Fruit fly (Drosophila melanogaster) whole organism, prepupa: ENCODE measurements around the gene wapl.
A peak's percentile ranks its signal among the peaks of the same experiment; 100 is the strongest.

Source experiments
- Blimp-1 ChIP-seq: fragments of 200-800 bp; sonication (Bioruptor generic); optimal IDR thresholded peaks from 3 replicates; lab custom pipeline; 2017; ENCODE audit warnings: missing biosample characterization, missing genetic modification characterization, mild to moderate bottlenecking, moderate library complexity, missing genetic modification reagents
- CG10669 ChIP-seq: fragments of 200-800 bp; sonication (Bioruptor generic); optimal IDR thresholded peaks from 3 replicates; lab custom pipeline; 2018; ENCODE audit warnings: missing biosample characterization, mild to moderate bottlenecking, missing genetic modification characterization, moderate library complexity
- CG11294 ChIP-seq: fragments of 200-800 bp; sonication (Bioruptor generic); IDR thresholded peaks from 2 replicates; pipeline ENCODE4 v1.3.6; 2022; ENCODE audit warnings: missing biosample characterization, missing genetic modification characterization
- CG11902 ChIP-seq: fragments of 200-800 bp; sonication (Bioruptor generic); optimal IDR thresholded peaks from 3 replicates; lab custom pipeline; 2016; ENCODE audit warnings: missing biosample characterization, missing genetic modification characterization
- CG15336 ChIP-seq: fragments of 200-800 bp; sonication (Bioruptor generic); IDR thresholded peaks from 2 replicates; pipeline ENCODE4 v1.3.6; 2022; ENCODE audit warnings: missing biosample characterization, missing genetic modification characterization
- CG1621 ChIP-seq: fragments of 200-800 bp; sonication (Bioruptor generic); optimal IDR thresholded peaks from 3 replicates; lab custom pipeline; 2018; ENCODE audit warnings: missing biosample characterization, mild to moderate bottlenecking, missing genetic modification characterization
- CG16779 ChIP-seq: fragments of 200-800 bp; sonication (Bioruptor generic); optimal IDR thresholded peaks from 3 replicates; lab custom pipeline; 2017; ENCODE audit warnings: missing biosample characterization, mild to moderate bottlenecking, missing genetic modification characterization
- CG3032 ChIP-seq: fragments of 200-800 bp; optimal IDR thresholded peaks from 2 replicates; lab custom pipeline; 2019; ENCODE audit warnings: missing biosample characterization, mild to moderate bottlenecking, missing genetic modification characterization, moderate library complexity
- CG31627 ChIP-seq: fragments of 200-800 bp; sonication (Bioruptor generic); optimal IDR thresholded peaks from 3 replicates; lab custom pipeline; 2016; ENCODE audit warnings: missing biosample characterization, missing genetic modification characterization
- CG32006 ChIP-seq: fragments of 200-800 bp; sonication (Bioruptor generic); optimal IDR thresholded peaks from 3 replicates; lab custom pipeline; 2017; ENCODE audit warnings: missing biosample characterization, mild to moderate bottlenecking, missing genetic modification characterization
- CG34406 ChIP-seq: fragments of 200-800 bp; sonication (Bioruptor generic); optimal IDR thresholded peaks from 3 replicates; lab custom pipeline; 2016; ENCODE audit warnings: missing biosample characterization, missing genetic modification characterization
- CG3919 ChIP-seq: fragments of 200-800 bp; sonication (Bioruptor generic); optimal IDR thresholded peaks from 3 replicates; lab custom pipeline; 2016; ENCODE audit warnings: missing biosample characterization, missing genetic modification characterization
- CG6163 ChIP-seq: fragments of 200-800 bp; sonication (Bioruptor generic); IDR thresholded peaks from 3 replicates; pipeline ENCODE4 v1.3.6; 2022; ENCODE audit warnings: missing biosample characterization, missing genetic modification characterization
- CG6276 ChIP-seq: fragments of 200-800 bp; sonication (Bioruptor generic); optimal IDR thresholded peaks from 2 replicates; lab custom pipeline; 2017; ENCODE audit warnings: missing biosample characterization, mild to moderate bottlenecking, missing genetic modification characterization
- CG6808 ChIP-seq: fragments of 200-800 bp; sonication (Bioruptor generic); optimal IDR thresholded peaks from 3 replicates; lab custom pipeline; 2017; ENCODE audit warnings: missing biosample characterization, missing genetic modification characterization, mild to moderate bottlenecking, moderate library complexity, missing genetic modification reagents
- CG6854 ChIP-seq: fragments of 200-800 bp; sonication (Bioruptor generic); optimal IDR thresholded peaks from 2 replicates; lab custom pipeline; 2017; ENCODE audit warnings: missing biosample characterization, mild to moderate bottlenecking, missing genetic modification characterization
- CG7368 ChIP-seq: fragments of 200-800 bp; sonication (Bioruptor generic); optimal IDR thresholded peaks from 3 replicates; lab custom pipeline; 2016; ENCODE audit warnings: missing biosample characterization, missing genetic modification characterization
- CG8119 ChIP-seq: fragments of 200-800 bp; sonication (Bioruptor generic); IDR thresholded peaks from 3 replicates; pipeline ENCODE4 v1.3.6; 2022; ENCODE audit warnings: missing biosample characterization, missing genetic modification characterization
- CG8319 ChIP-seq: fragments of 200-800 bp; sonication (Bioruptor generic); optimal IDR thresholded peaks from 3 replicates; lab custom pipeline; 2016; ENCODE audit warnings: missing biosample characterization, missing genetic modification characterization
- CG8632 ChIP-seq: fragments of 200-800 bp; sonication (Bioruptor generic); optimal IDR thresholded peaks from 3 replicates; lab custom pipeline; 2016; ENCODE audit warnings: missing biosample characterization, missing genetic modification characterization
- CG9139 ChIP-seq: fragments of 200-800 bp; sonication (Bioruptor generic); optimal IDR thresholded peaks from 3 replicates; lab custom pipeline; 2017; ENCODE audit warnings: missing biosample characterization, mild to moderate bottlenecking, missing genetic modification characterization
- Eip78C ChIP-seq: fragments of 200-800 bp; sonication (Bioruptor generic); peaks from one replicate; lab custom pipeline; 2016; ENCODE audit warnings: missing biosample characterization, missing genetic modification characterization
- Eip93F ChIP-seq: fragments of 200-800 bp; sonication (Bioruptor generic); optimal IDR thresholded peaks from 2 replicates; lab custom pipeline; 2016; ENCODE audit warnings: missing biosample characterization, mild to moderate bottlenecking, missing genetic modification characterization
- Ets21C ChIP-seq: fragments of 200-800 bp; sonication (Bioruptor generic); optimal IDR thresholded peaks from 3 replicates; lab custom pipeline; 2016; ENCODE audit warnings: missing biosample characterization, missing genetic modification characterization
- Ets96B ChIP-seq: fragments of 200-800 bp; optimal IDR thresholded peaks from 2 replicates; lab custom pipeline; 2019; ENCODE audit warnings: missing biosample characterization, mild to moderate bottlenecking, missing genetic modification characterization, moderate library complexity
- Gug ChIP-seq: fragments of 200-800 bp; sonication (Bioruptor generic); IDR thresholded peaks from 2 replicates; pipeline ENCODE4 v1.3.6; 2022; ENCODE audit warnings: missing biosample characterization, missing genetic modification characterization
- Hr38 ChIP-seq: sonication (Bioruptor generic); optimal IDR thresholded peaks from 2 replicates; lab custom pipeline; 2016; ENCODE audit warnings: missing biosample characterization, missing genetic modification characterization
- Hr39 ChIP-seq: fragments of 200-800 bp; sonication (Bioruptor generic); optimal IDR thresholded peaks from 2 replicates; lab custom pipeline; 2016; ENCODE audit warnings: missing biosample characterization, missing genetic modification characterization
- Hr4 ChIP-seq: fragments of 200-800 bp; sonication (Bioruptor generic); optimal IDR thresholded peaks from 3 replicates; lab custom pipeline; 2016; ENCODE audit warnings: missing biosample characterization, missing genetic modification characterization
- Lpt ChIP-seq: fragments of 200-800 bp; sonication (Bioruptor generic); optimal IDR thresholded peaks from 3 replicates; lab custom pipeline; 2016; ENCODE audit warnings: missing biosample characterization, missing genetic modification characterization
- Met ChIP-seq: fragments of 200-800 bp; sonication (Bioruptor generic); optimal IDR thresholded peaks from 3 replicates; lab custom pipeline; 2016; ENCODE audit warnings: missing biosample characterization, missing genetic modification characterization
- OdsH ChIP-seq: fragments of 200-800 bp; sonication (Bioruptor generic); optimal IDR thresholded peaks from 3 replicates; lab custom pipeline; 2016; ENCODE audit warnings: missing biosample characterization, missing genetic modification characterization
- Smox ChIP-seq: fragments of 200-800 bp; sonication (Bioruptor generic); optimal IDR thresholded peaks from 3 replicates; lab custom pipeline; 2016; ENCODE audit warnings: missing biosample characterization, missing genetic modification characterization
- Sox102F ChIP-seq: fragments of 200-800 bp; sonication (Bioruptor generic); optimal IDR thresholded peaks from 2 replicates; lab custom pipeline; 2016; ENCODE audit warnings: missing biosample characterization, mild to moderate bottlenecking, missing genetic modification characterization
- Sox14 ChIP-seq: fragments of 200-800 bp; sonication (Bioruptor generic); optimal IDR thresholded peaks from 3 replicates; lab custom pipeline; 2016; ENCODE audit warnings: missing biosample characterization, missing genetic modification characterization
- Sox15 ChIP-seq: fragments of 200-800 bp; sonication (Bioruptor generic); optimal IDR thresholded peaks from 3 replicates; lab custom pipeline; 2016; ENCODE audit warnings: missing biosample characterization, missing genetic modification characterization
- achi ChIP-seq: fragments of 200-800 bp; sonication (Bioruptor generic); optimal IDR thresholded peaks from 3 replicates; lab custom pipeline; 2016; ENCODE audit warnings: missing biosample characterization, missing genetic modification characterization
- acj6 ChIP-seq: fragments of 200-800 bp; sonication (Bioruptor generic); optimal IDR thresholded peaks from 3 replicates; lab custom pipeline; 2016; ENCODE audit warnings: missing biosample characterization, missing genetic modification characterization
- cyc ChIP-seq: fragments of 200-800 bp; sonication (Bioruptor generic); optimal IDR thresholded peaks from 3 replicates; lab custom pipeline; 2016; ENCODE audit warnings: missing biosample characterization, missing genetic modification characterization
- dsx ChIP-seq: fragments of 200-800 bp; optimal IDR thresholded peaks from 3 replicates; lab custom pipeline; 2019; ENCODE audit warnings: missing biosample characterization, mild to moderate bottlenecking, missing genetic modification characterization, moderate library complexity; ENCODE audit not compliant: poor library complexity, severe bottlenecking
- esn ChIP-seq: fragments of 200-800 bp; sonication (Bioruptor generic); optimal IDR thresholded peaks from 2 replicates; lab custom pipeline; 2016; ENCODE audit warnings: missing biosample characterization, mild to moderate bottlenecking, missing genetic modification characterization, moderate library complexity
- fd85E ChIP-seq: fragments of 200-800 bp; sonication (Bioruptor generic); optimal IDR thresholded peaks from 3 replicates; lab custom pipeline; 2016; ENCODE audit warnings: missing biosample characterization, missing genetic modification characterization
- fkh ChIP-seq: fragments of 200-800 bp; sonication (Bioruptor generic); optimal IDR thresholded peaks from 3 replicates; lab custom pipeline; 2017; ENCODE audit warnings: missing biosample characterization, mild to moderate bottlenecking, missing genetic modification characterization, moderate library complexity
- lz ChIP-seq: fragments of 200-800 bp; sonication (Bioruptor generic); optimal IDR thresholded peaks from 3 replicates; lab custom pipeline; 2016; ENCODE audit warnings: missing biosample characterization, missing genetic modification characterization
- net ChIP-seq: fragments of 200-800 bp; sonication (Bioruptor generic); optimal IDR thresholded peaks from 3 replicates; lab custom pipeline; 2016; ENCODE audit warnings: missing biosample characterization, missing genetic modification characterization
- pdm3 ChIP-seq: fragments of 200-800 bp; sonication (Bioruptor generic); optimal IDR thresholded peaks from 3 replicates; lab custom pipeline; 2016; ENCODE audit warnings: missing biosample characterization, missing genetic modification characterization
- salr ChIP-seq, 2 experiments: fragments of 200-800 bp; sonication (Bioruptor generic); optimal IDR thresholded peaks; 3 replicates each; lab custom pipeline; 2016 to 2018; ENCODE audit warnings: missing biosample characterization in 2 of 2, missing genetic modification characterization in 2 of 2, mild to moderate bottlenecking in 1 of 2
- spab ChIP-seq: fragments of 200-800 bp; sonication (Bioruptor generic); optimal IDR thresholded peaks from 2 replicates; lab custom pipeline; 2017; ENCODE audit warnings: missing biosample characterization, mild to moderate bottlenecking, missing genetic modification characterization, missing genetic modification reagents
- ss ChIP-seq, 2 experiments: fragments of 200-800 bp; sonication (Bioruptor generic); optimal IDR thresholded peaks; 2 replicates in 1 of 2; 3 replicates in 1 of 2; lab custom pipeline; 2017 to 2018; ENCODE audit warnings: mild to moderate bottlenecking in 2 of 2, missing biosample characterization in 2 of 2, missing genetic modification characterization in 2 of 2, moderate library complexity in 1 of 2
- svp ChIP-seq: fragments of 200-800 bp; sonication (Bioruptor generic); peaks from one replicate; lab custom pipeline; 2016; ENCODE audit warnings: missing biosample characterization, missing genetic modification characterization
- topi ChIP-seq: fragments of 200-800 bp; sonication (Bioruptor generic); optimal IDR thresholded peaks from 3 replicates; lab custom pipeline; 2016; ENCODE audit warnings: missing biosample characterization, missing genetic modification characterization
- vri ChIP-seq: fragments of 200-800 bp; sonication (Bioruptor generic); optimal IDR thresholded peaks from 3 replicates; lab custom pipeline; 2016; ENCODE audit warnings: missing biosample characterization, mild to moderate bottlenecking, missing genetic modification characterization

The wapl gene

dm6 chrX:2107782-2108409 lies 50.9 kb downstream of the wapl start:
- TF ChIP-seq net (peak; percentile 67), topi (GFP tag; lab: Kevin White, UChicago) (no peak), CG1621 (tag; lab: Kevin White, UChicago) (no peak), svp (GFP tag; lab: Kevin White, UChicago) (peak; percentile 9), CG6276 (GFP tag; lab: Kevin White, UChicago) (peak; percentile 83), CG11902 (GFP tag; lab: Kevin White, UChicago) (no peak), CG3032 (tag; lab: Kevin White, UChicago) (no peak), CG6808 (GFP tag; lab: Kevin White, UChicago) (no peak), CG16779 (peak; percentile 23), CG10669 (GFP tag; lab: Kevin White, UChicago) (no peak), Ets21C (GFP tag; lab: Kevin White, UChicago) (no peak), Eip93F (GFP tag; lab: Kevin White, UChicago) (no peak), cyc (GFP tag; lab: Kevin White, UChicago) (no peak), Smox (no peak), OdsH (GFP tag; lab: Kevin White, UChicago) (peak; percentile 63), fd85E (GFP tag; lab: Kevin White, UChicago) (no peak), Hr39 (GFP tag; lab: Kevin White, UChicago) (peak; percentile 35), Ets96B (tag; lab: Kevin White, UChicago) (no peak), Gug (peak; percentile 69), dsx (GFP tag; lab: Kevin White, UChicago) (no peak), vri (GFP tag; lab: Kevin White, UChicago) (no peak), fkh (no peak), Blimp-1 (GFP tag; lab: Kevin White, UChicago) (no peak), CG8319 (GFP tag; lab: Kevin White, UChicago) (no peak), CG9139 (no peak), Sox15 (GFP tag; lab: Kevin White, UChicago) (no peak), CG8119 (GFP tag; lab: Robert Waterston, UW) (peak; percentile 84), pdm3 (GFP tag; lab: Kevin White, UChicago) (peak; percentile 68), achi (peak; percentile 49), CG6163 (GFP tag; lab: Robert Waterston, UW) (peak; percentile 84), acj6 (GFP tag; lab: Kevin White, UChicago) (peak; percentile 36), CG7368 (GFP tag; lab: Kevin White, UChicago) (no peak), CG3919 (GFP tag; lab: Kevin White, UChicago) (peak; percentile 24), lz (GFP tag; lab: Kevin White, UChicago) (peak; percentile 10), Sox102F (GFP tag; lab: Kevin White, UChicago) (no peak), ss (GFP tag; optimal IDR thresholded peaks at IDR 0.05; lab: Kevin White, UChicago) (no peak), CG32006 (peak; percentile 84), salr (GFP tag; optimal IDR thresholded peaks at IDR 0.05; lab: Kevin White, UChicago) (peak in 1 of 2 experiments; percentile 20), CG31627 (GFP tag; lab: Kevin White, UChicago) (peak; percentile 23), Hr4 (peak; percentile 85), CG15336 (GFP tag; lab: Robert Waterston, UW) (peak; percentile 90), CG8632 (GFP tag; lab: Kevin White, UChicago) (no peak), Sox14 (GFP tag; lab: Kevin White, UChicago) (peak; percentile 23), CG11294 (GFP tag; lab: Robert Waterston, UW) (peak; percentile 86), Hr38 (no peak), Met (GFP tag; lab: Kevin White, UChicago) (peak; percentile 9), esn (GFP tag; lab: Kevin White, UChicago) (peak; percentile 12), CG34406 (GFP tag; lab: Kevin White, UChicago) (no peak), Lpt (GFP tag; lab: Kevin White, UChicago) (peak; percentile 78), Eip78C (GFP tag; lab: Kevin White, UChicago) (peak; percentile 79), CG6854 (GFP tag; lab: Kevin White, UChicago) (no peak), spab (no peak)
